Fruit fly (Drosophila melanogaster): ENCODE results near the gene CG3808.

DNA sequence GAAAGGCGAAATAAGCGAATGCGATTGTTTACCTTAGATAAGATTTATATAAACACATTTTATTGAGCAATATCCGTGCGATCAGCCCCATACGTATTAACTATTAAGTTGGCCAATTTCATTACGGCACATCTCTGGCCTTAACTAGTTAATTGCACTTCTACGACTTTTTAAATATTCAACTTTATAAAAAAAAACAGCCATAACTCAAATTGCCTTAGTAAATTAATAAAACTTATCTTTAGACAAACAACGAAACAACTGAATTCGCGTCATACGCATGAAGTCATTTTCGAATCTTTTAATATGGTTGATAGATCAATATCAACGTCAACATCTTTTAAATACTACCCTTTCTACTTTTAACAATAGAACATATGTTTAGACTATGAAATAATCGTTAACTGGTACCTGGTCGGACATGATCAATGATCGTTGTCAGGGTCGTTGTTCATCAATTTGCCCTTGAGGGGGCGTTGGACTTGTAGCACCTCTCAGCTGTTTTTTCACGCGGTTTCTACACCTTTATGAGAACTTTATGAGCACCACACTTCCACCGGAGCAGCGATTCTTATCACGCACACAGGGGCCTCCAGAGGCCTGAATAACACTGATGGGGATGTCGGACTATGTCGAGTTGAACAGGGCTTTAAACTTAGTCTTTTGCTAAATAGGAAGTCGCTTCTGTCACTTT, 2.7 kb downstream of the CG3808 start, which contains the start of gene CG18135:
- no peak for TF ChIP-seq toe (GFP tag; optimal IDR thresholded peaks at IDR 0.05)
- no peak for TF ChIP-seq tj (GFP tag; optimal IDR thresholded peaks at IDR 0.05)
